Worm (Caenorhabditis elegans) whole organism, L4 larva: ENCODE results near the gene str-60.

Experiments used
- aly-2 ChIP-seq: sonication (generic microtip); optimal IDR thresholded peaks from 2 replicates; lab custom pipeline; 2018; ENCODE audit warnings: missing biosample characterization, missing genetic modification characterization
- ama-1 ChIP-seq: fragments of 150-350 bp; optimal IDR thresholded peaks from 2 replicates; lab custom pipeline; 2014; ENCODE audit warnings: inconsistent platforms, mixed read lengths
- ceh-20 ChIP-seq: fragments of 200-800 bp; sonication (Bioruptor generic); IDR thresholded peaks from 2 replicates; pipeline ENCODE4 v1.3.6; 2022; ENCODE audit warnings: missing genetic modification reagents, missing genetic modification characterization, missing compliant biosample characterization
- hmg-1.1 ChIP-seq: fragments of 200-800 bp; sonication (Bioruptor generic); IDR thresholded peaks from 2 replicates; pipeline ENCODE4 v1.3.6; 2022; ENCODE audit warnings: missing genetic modification reagents, missing genetic modification characterization, missing compliant biosample characterization
- nhr-11 ChIP-seq: fragments of 150-350 bp; optimal IDR thresholded peaks from 2 replicates; lab custom pipeline; 2014; ENCODE audit warnings: missing biosample characterization, missing genetic modification characterization
- nhr-77 ChIP-seq: fragments of 150-350 bp; optimal IDR thresholded peaks from 2 replicates; lab custom pipeline; 2014; ENCODE audit warnings: missing biosample characterization, missing genetic modification characterization
- unc-62 ChIP-seq, 3 experiments: fragments of 150-350 bp in 1 of 3; sonication (generic microtip); optimal IDR thresholded peaks in 2 of 3; peaks in 1 of 3; 1 replicate in 1 of 3; 2 replicates in 2 of 3; lab custom pipeline; 2014 to 2017; ENCODE audit warnings: missing biosample characterization in 3 of 3, missing genetic modification characterization in 3 of 3, missing genetic modification reagents in 3 of 3, missing genotype in 1 of 3

ce11 chrV:15899696-15900095 lies 1.9 kb downstream of the str-60 start, which contains the start of gene T06C12.14:
- no peak for TF ChIP-seq nhr-11 (tag; lab: Kevin White, UChicago)
- TF ChIP-seq unc-62 (GFP tag; optimal IDR thresholded peaks at IDR 0.05 in 1 of 2; lab: Kevin White, UChicago), result peak in 1 of 2 experiments; percentile 53
- TF ChIP-seq unc-62 (tag; optimal IDR thresholded peaks at IDR 0.05; lab: Kevin White, UChicago), result no peak
- TF ChIP-seq nhr-77 (tag; lab: Kevin White, UChicago), result no peak
- TF ChIP-seq ama-1 (lab: Kevin White, UChicago), result no peak
- TF ChIP-seq ceh-20 (GFP tag; lab: Robert Waterston, UW), result no peak
- no peak for TF ChIP-seq aly-2 (tag; lab: Kevin White, UChicago)
- no peak for TF ChIP-seq hmg-1.1 (GFP tag; lab: Robert Waterston, UW)
